Worm (Caenorhabditis elegans): ENCODE measurements around the gene C14B9.8.

ce11 chrIII:8105771-8106170 lies 38.7 kb downstream of the C14B9.8 start:
- no peak for TF ChIP-seq atf-7 (tag; optimal IDR thresholded peaks at IDR 0.05)
- TF ChIP-seq efl-1 (GFP tag; optimal IDR thresholded peaks at IDR 0.05): no peak
- TF ChIP-seq B0336.3 (GFP tag; IDR thresholded peaks at IDR 0.05): no peak
- no peak for TF ChIP-seq unc-62 (GFP tag; optimal IDR thresholded peaks at IDR 0.05)
- no peak for TF ChIP-seq pha-4 (tag; optimal IDR thresholded peaks at IDR 0.05)
- TF ChIP-seq snpc-4 (GFP tag; optimal IDR thresholded peaks at IDR 0.05): no peak
- no peak for TF ChIP-seq snpc-4 (tag; optimal IDR thresholded peaks at IDR 0.05)
- no peak for TF ChIP-seq dpl-1 (GFP tag; optimal IDR thresholded peaks at IDR 0.05)
- no peak for TF ChIP-seq mcd-1 (GFP tag; IDR thresholded peaks at IDR 0.05)
- no peak for TF ChIP-seq somi-1 (GFP tag; optimal IDR thresholded peaks at IDR 0.05)
- TF ChIP-seq nhr-90 (tag; optimal IDR thresholded peaks at IDR 0.05): no peak
- TF ChIP-seq hmg-1.2 (GFP tag; IDR thresholded peaks at IDR 0.05): no peak
- TF ChIP-seq Y79H2A.3 (GFP tag; conservative IDR thresholded peaks at IDR 0.05): no peak
- no peak for TF ChIP-seq lin-54 (GFP tag; optimal IDR thresholded peaks at IDR 0.05)
